Fruit fly (Drosophila melanogaster): Measurements from ENCODE around the gene Pde1c.

Gene Pde1c

DNA sequence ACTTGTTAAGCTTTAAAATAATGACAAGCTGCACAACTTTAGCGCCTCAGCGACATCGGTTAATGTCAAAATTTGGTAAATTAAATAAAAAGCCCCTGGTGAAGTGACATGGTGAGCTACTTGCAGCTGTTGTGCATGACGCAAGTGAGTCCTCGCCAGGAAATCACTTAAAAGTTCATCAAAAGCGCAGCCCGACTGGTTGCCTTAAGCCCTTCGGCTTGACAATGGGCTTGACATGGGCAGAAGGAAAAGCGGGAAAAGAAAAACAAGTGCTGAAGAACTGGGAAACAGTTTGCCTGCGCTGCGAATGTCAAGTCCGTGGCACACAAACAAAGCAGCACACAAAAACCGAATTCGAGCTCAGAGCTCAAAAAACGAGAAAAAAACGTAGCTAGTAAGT is 19.3 kb upstream of the Pde1c start, which contains the start of gene CG16964:
Gene CG16964 (plus strand): TSS at position 301 of the 400 bp plus-strand sequence.
- no peak for TF ChIP-seq noc (tag; optimal IDR thresholded peaks at IDR 0.05)

DNA sequence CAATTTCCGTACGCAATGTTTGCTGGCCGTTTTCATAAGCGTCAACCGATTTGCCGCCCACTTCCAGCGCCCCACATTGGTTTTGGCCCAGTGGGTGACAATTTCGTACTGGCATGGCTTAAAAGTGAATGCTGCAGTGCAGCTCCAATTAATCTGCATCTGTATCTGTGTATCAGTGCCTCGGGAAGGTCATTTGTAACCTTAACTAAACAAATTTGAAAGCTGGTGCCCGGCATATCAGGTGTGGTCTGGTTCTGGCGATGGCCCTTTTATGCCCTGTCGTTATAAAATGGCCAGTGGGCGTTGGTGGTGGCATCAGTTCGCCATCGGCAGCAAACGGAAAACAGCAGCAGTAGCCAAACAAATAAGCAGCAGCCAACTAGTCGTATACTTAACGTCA is 15.5 kb upstream of the Pde1c start, which contains the start of gene Crys:
Gene Crys (plus strand): TSS at position 301 of the 400 bp plus-strand sequence.
- TF ChIP-seq noc (tag; optimal IDR thresholded peaks at IDR 0.05): no peak

DNA sequence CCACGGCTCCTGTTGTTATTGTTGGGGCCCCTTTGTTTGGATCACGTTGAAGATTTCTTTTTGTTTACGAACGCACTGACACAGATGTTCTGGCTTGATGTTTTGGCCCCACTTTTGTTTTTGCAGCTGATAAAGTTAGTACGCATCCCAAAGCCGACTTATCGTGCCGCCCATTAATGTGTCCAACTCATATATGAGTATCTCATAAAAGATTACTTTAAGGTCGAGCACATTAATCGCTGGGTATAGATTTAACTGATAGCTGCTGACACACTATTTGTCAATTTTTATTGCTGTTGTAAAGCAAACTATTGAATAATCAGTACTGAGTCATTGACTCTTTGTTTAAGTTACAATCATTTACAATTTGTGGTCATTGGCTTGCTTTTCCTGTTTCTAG is 14.5 kb upstream of the Pde1c start:
- TF ChIP-seq noc (tag; optimal IDR thresholded peaks at IDR 0.05): no peak

- TF ChIP-seq noc (tag; optimal IDR thresholded peaks at IDR 0.05): no peak
These were observed 13.9 kb upstream of the Pde1c start for dm6 chr2L:11942265-11942664.

dm6 chr2L:11940620-11941019 is 12.2 kb upstream of the Pde1c start:
- no peak for TF ChIP-seq noc (tag; optimal IDR thresholded peaks at IDR 0.05)

dm6 chr2L:11937669-11938068 is 9.3 kb upstream of the Pde1c start, which contains the start of gene Or33c:
Gene Or33c, plus strand, starts transcription at chr2L:11937969.
- no peak for TF ChIP-seq noc (tag; optimal IDR thresholded peaks at IDR 0.05)

dm6 chr2L:11935881-11936280 is 7.5 kb upstream of the Pde1c start, which contains the start of gene Or33b:
Gene Or33b, plus strand, starts transcription at chr2L:11936181.
- TF ChIP-seq noc (tag; optimal IDR thresholded peaks at IDR 0.05): no peak

dm6 chr2L:11934205-11934604 is 5.8 kb upstream of the Pde1c start, which contains the start of gene Or33a:
Gene Or33a, plus strand, starts transcription at chr2L:11934505.
- TF ChIP-seq noc (tag; optimal IDR thresholded peaks at IDR 0.05): no peak

DNA sequence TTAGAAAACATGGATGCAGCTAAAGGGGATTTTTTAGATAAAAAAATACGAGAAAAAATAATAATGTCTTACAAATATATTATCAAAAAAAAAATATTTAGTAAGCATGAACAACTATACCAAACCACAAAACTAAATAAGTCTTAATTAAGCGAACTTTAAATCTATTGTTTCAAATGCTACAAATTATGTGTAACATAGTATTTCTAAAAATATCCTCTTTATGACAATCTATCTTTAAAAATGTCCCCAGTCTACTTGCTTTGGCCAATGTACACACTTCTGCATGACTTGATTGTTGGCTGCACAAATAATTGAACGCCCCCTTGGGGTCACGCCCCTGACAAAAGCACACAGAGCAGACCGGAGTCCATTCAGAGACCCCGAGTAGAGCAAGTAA is 3.2 kb upstream of the Pde1c start:
- no peak for TF ChIP-seq noc (tag; optimal IDR thresholded peaks at IDR 0.05)

DNA sequence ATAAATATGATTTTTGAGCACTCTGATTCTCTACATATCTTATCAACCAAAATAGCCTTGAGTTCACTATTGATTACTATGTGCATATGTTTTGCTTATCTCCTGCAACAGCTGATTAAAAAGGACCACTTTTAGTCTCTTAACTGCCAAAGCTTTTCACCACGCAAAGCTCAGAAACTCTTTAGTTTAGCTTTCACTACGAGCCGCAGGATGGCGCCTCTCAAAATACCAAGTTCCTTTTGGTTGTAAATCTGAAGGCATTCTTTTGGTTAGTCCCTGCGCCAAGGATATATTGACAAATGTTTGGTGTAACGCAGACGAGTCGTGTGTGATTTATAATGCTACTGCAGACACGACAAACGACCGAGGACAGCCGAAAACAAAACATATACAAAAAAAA is 24.2 kb downstream of the Pde1c start:
- no peak for TF ChIP-seq noc (tag; optimal IDR thresholded peaks at IDR 0.05)

DNA sequence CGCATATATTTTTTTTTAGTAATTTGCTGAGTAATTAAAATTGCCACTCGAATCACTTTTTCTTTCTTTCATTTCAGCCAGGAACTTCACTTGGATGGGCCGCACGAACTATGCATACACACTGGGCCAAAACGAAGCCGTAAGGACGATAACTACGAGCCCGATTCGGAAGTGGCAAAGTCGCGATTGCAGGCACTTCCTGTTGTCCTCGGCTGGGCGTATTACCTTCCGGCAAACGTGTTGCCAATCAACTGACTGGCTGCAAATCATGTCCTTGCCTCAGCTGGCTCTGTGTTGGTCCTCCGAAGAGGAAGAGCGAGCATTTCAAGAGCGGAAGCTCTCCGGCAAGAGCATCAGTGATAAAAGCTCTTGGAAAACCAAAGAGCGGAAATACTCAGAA is 25.0 kb downstream of the Pde1c start:
- TF ChIP-seq noc (tag; optimal IDR thresholded peaks at IDR 0.05): no peak

- no peak for TF ChIP-seq noc (tag; optimal IDR thresholded peaks at IDR 0.05)
These were observed 25.9 kb downstream of the Pde1c start for dm6 chr2L:11902483-11902882.

- TF ChIP-seq noc (tag; optimal IDR thresholded peaks at IDR 0.05): no peak
These were observed 35.1 kb downstream of the Pde1c start for dm6 chr2L:11893269-11893668.

DNA sequence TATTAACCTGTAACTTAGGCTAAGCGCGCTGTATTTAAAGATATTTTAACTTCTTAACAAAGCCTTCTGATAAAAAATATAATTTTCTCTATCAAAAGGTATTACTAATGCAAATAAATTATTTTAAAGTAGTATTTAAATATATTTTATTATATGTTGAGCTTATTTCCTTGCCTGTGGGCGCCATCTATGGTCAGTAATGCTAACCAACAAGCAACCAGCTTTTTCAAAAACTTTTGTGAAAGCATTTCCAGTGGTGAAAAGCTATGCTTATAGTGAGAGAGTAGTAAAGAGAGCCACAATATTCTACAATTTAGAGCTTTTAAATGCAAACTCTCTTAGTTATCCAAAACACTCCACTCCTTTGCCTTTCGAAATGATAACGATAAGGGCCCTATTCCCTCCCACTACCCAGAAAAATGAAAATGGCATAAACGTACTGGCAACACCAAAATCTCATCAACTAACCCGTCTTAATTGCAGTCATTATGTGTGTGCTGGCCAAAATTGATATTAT is 49.5 kb downstream of the Pde1c start:
- no peak for TF ChIP-seq noc (tag; optimal IDR thresholded peaks at IDR 0.05)

DNA sequence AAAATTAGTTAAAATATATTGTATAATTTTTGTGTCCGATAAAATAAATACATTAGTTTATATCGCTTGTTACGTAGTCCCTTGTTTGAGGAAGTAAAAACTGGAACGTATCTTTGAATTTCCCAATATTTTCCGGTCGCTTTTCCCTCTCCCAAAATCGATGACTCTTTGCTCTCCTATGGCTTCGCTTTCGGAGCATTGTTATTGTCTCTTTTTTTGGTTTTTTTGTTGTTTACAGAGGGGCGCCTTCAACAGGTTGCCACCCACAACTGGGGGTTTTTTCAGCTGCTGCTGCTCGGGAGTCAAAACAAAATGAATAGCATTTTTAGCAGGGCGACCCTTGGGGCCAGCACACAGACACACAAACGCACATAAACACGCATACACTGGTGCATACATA is 53.5 kb downstream of the Pde1c start:
- TF ChIP-seq noc (tag; optimal IDR thresholded peaks at IDR 0.05): no peak

- no peak for TF ChIP-seq noc (tag; optimal IDR thresholded peaks at IDR 0.05)
These were observed 54.1 kb downstream of the Pde1c start for dm6 chr2L:11874232-11874765.

- no peak for TF ChIP-seq noc (tag; optimal IDR thresholded peaks at IDR 0.05)
These were observed 57.4 kb downstream of the Pde1c start for dm6 chr2L:11870867-11871452.
